Fruit fly (Drosophila melanogaster) whole organism, adult: ENCODE results near the gene CG10600.

Source experiments
- CG11617 ChIP-seq: fragments of 200-800 bp; sonication (Bioruptor generic); optimal IDR thresholded peaks from 2 replicates; lab custom pipeline; 2017; ENCODE audit warnings: mild to moderate bottlenecking, missing biosample characterization, missing genetic modification reagents, missing genetic modification characterization
- CG14711 ChIP-seq: fragments of 200-800 bp; sonication (Bioruptor generic); optimal IDR thresholded peaks from 2 replicates; lab custom pipeline; 2018; ENCODE audit warnings: missing biosample characterization, mild to moderate bottlenecking, missing genetic modification characterization, moderate library complexity
- CG5204 ChIP-seq: fragments of 200-800 bp; sonication (Bioruptor generic); optimal IDR thresholded peaks from 2 replicates; lab custom pipeline; 2016; ENCODE audit warnings: missing biosample characterization, missing genetic modification characterization
- CG7045 ChIP-seq: fragments of 200-800 bp; sonication (Bioruptor generic); optimal IDR thresholded peaks from 2 replicates; lab custom pipeline; 2017; ENCODE audit warnings: missing biosample characterization, mild to moderate bottlenecking, missing genetic modification characterization
- CG7101 ChIP-seq: fragments of 200-800 bp; sonication (Bioruptor generic); optimal IDR thresholded peaks from 2 replicates; lab custom pipeline; 2018; ENCODE audit warnings: missing biosample characterization, mild to moderate bottlenecking, missing genetic modification characterization, moderate library complexity
- Crg-1 ChIP-seq: fragments of 200-800 bp; sonication (Bioruptor generic); optimal IDR thresholded peaks from 2 replicates; lab custom pipeline; 2016; ENCODE audit warnings: missing biosample characterization, missing genetic modification characterization
- Hr96 ChIP-seq: fragments of 200-800 bp; sonication (Bioruptor generic); optimal IDR thresholded peaks from 2 replicates; lab custom pipeline; 2016; ENCODE audit warnings: missing biosample characterization, missing genetic modification characterization
- Mnt ChIP-seq: fragments of 200-800 bp; sonication (Bioruptor generic); optimal IDR thresholded peaks from 2 replicates; lab custom pipeline; 2016; ENCODE audit warnings: missing biosample characterization, mild to moderate bottlenecking, missing genetic modification characterization
- cic ChIP-seq: fragments of 200-800 bp; sonication (Bioruptor generic); optimal IDR thresholded peaks from 2 replicates; lab custom pipeline; 2017; ENCODE audit warnings: missing biosample characterization, mild to moderate bottlenecking, missing genetic modification characterization, moderate library complexity
- kay ChIP-seq: fragments of 200-800 bp; sonication (Bioruptor generic); peaks from one replicate; lab custom pipeline; 2016; ENCODE audit warnings: missing biosample characterization, missing genetic modification characterization, borderline replicate concordance
- pad ChIP-seq: fragments of 200-800 bp; sonication (Bioruptor generic); optimal IDR thresholded peaks from 3 replicates; lab custom pipeline; 2017; ENCODE audit warnings: missing biosample characterization, missing genetic modification characterization, mild to moderate bottlenecking, moderate library complexity, missing genetic modification reagents
- tj ChIP-seq: fragments of 200-800 bp; sonication (Bioruptor generic); optimal IDR thresholded peaks from 3 replicates; lab custom pipeline; 2017; ENCODE audit warnings: missing biosample characterization, mild to moderate bottlenecking, missing genetic modification characterization, moderate library complexity
- toe ChIP-seq: fragments of 200-800 bp; sonication (Bioruptor generic); optimal IDR thresholded peaks from 2 replicates; lab custom pipeline; 2016; ENCODE audit warnings: missing biosample characterization, missing genetic modification characterization

DNA sequence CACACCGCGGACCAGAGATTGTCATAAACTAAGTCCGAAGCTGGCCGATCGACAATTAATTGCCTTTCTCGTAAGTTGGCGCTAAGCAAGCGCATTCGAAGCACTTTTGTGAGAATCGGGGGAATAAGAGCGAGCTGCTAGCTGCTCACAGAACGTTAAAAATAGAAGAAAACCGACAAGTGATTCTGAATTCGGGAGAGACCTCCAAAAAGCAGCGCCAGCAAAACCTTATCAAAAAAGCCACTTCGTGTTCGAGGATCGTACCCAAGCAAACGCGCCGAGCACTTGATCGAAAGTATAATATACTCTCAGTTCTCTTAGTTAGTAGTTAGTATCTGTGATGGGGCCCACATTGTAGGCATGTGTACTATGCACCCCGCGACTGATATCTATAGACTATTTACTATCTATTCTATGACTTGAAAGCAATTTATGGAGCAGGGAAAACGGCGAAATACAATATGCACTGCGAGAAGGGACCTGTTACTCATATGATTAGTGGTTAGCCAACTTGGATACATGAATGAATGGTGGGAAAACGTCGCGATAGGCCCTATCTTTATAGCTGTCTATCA is 52.0 kb downstream of the CG10600 start:
- TF ChIP-seq Hr96 = no peak
- TF ChIP-seq pad = no peak
- no peak for TF ChIP-seq CG7045
- TF ChIP-seq cic (GFP tag; lab: Kevin White, UChicago) = peak; percentile 22
- TF ChIP-seq CG5204 (GFP tag; lab: Kevin White, UChicago) = no peak
- TF ChIP-seq tj (GFP tag; lab: Kevin White, UChicago) = no peak
- TF ChIP-seq CG11617 (GFP tag; lab: Kevin White, UChicago) = no peak
- no peak for TF ChIP-seq CG7101
- TF ChIP-seq toe (GFP tag; lab: Kevin White, UChicago) = no peak
- no peak for TF ChIP-seq CG14711 (tag; lab: Kevin White, UChicago)
- TF ChIP-seq kay (GFP tag; lab: Kevin White, UChicago) = no peak
- TF ChIP-seq Mnt (GFP tag; lab: Kevin White, UChicago) = no peak
- no peak for TF ChIP-seq Crg-1 (GFP tag; lab: Kevin White, UChicago)
